Fruit fly (Drosophila melanogaster) whole organism, embryonic: ENCODE measurements around the gene Snx3.

Source experiments
- B-H1 ChIP-seq: fragments of 200-800 bp; sonication (Bioruptor generic); IDR thresholded peaks from 3 replicates; pipeline ENCODE4 v1.3.6; 2022; ENCODE audit warnings: missing biosample characterization, missing genetic modification characterization
- CG10267 ChIP-seq: fragments of 200-800 bp; sonication (Bioruptor generic); optimal IDR thresholded peaks from 2 replicates; lab custom pipeline; 2018; ENCODE audit warnings: missing biosample characterization, mild to moderate bottlenecking, missing genetic modification characterization, moderate library complexity
- CG10431 ChIP-seq: fragments of 200-800 bp; sonication (Bioruptor generic); optimal IDR thresholded peaks from 3 replicates; lab custom pipeline; 2018; ENCODE audit warnings: missing biosample characterization, mild to moderate bottlenecking, missing genetic modification characterization
- CG1233 ChIP-seq: fragments of 200-800 bp; sonication (Bioruptor generic); optimal IDR thresholded peaks from 4 replicates; lab custom pipeline; 2018; ENCODE audit warnings: missing biosample characterization, mild to moderate bottlenecking, missing genetic modification characterization
- CG15601 ChIP-seq: fragments of 200-800 bp; sonication (Bioruptor generic); optimal IDR thresholded peaks from 3 replicates; lab custom pipeline; 2019; ENCODE audit warnings: missing biosample characterization, mild to moderate bottlenecking, missing genetic modification characterization, moderate library complexity
- CG17829 ChIP-seq: fragments of 200-800 bp; optimal IDR thresholded peaks from 2 replicates; lab custom pipeline; 2019; ENCODE audit warnings: missing biosample characterization, mild to moderate bottlenecking, missing genetic modification characterization, moderate library complexity
- CG18764 ChIP-seq: fragments of 200-800 bp; sonication (Bioruptor generic); optimal IDR thresholded peaks from 3 replicates; lab custom pipeline; 2016; ENCODE audit warnings: missing biosample characterization, missing genetic modification characterization
- CG3847 ChIP-seq: fragments of 200-800 bp; sonication (Bioruptor generic); IDR thresholded peaks from 2 replicates; pipeline ENCODE4 v1.3.6; 2022; ENCODE audit warnings: missing biosample characterization, missing genetic modification characterization
- CG4424 ChIP-seq: fragments of 200-800 bp; sonication (Bioruptor generic); optimal IDR thresholded peaks from 3 replicates; lab custom pipeline; 2016; ENCODE audit warnings: missing biosample characterization, missing genetic modification characterization
- CG8281 ChIP-seq: fragments of 200-800 bp; sonication (Bioruptor generic); optimal IDR thresholded peaks from 2 replicates; lab custom pipeline; 2018; ENCODE audit warnings: missing biosample characterization, mild to moderate bottlenecking, missing genetic modification characterization, moderate library complexity
- CoRest ChIP-seq: fragments of 200-800 bp; sonication (Bioruptor generic); optimal IDR thresholded peaks from 3 replicates; lab custom pipeline; 2018; ENCODE audit warnings: missing biosample characterization, mild to moderate bottlenecking, missing genetic modification characterization, moderate library complexity
- Dll ChIP-seq: fragments of 200-800 bp; sonication (Bioruptor generic); IDR thresholded peaks from 4 replicates; pipeline ENCODE4 v1.3.6; 2022; ENCODE audit warnings: missing biosample characterization, missing genetic modification characterization; ENCODE audit not compliant: partially characterized antibody
- E2f1 ChIP-seq: fragments of 200-800 bp; sonication (Bioruptor generic); IDR thresholded peaks from 2 replicates; pipeline ENCODE4 v1.3.6; 2022; ENCODE audit warnings: missing biosample characterization, missing genetic modification characterization
- Ets65A ChIP-seq: fragments of 200-800 bp; sonication (Bioruptor generic); peaks from one replicate; lab custom pipeline; 2016; ENCODE audit warnings: missing biosample characterization, missing genetic modification characterization
- HmgZ ChIP-seq: fragments of 200-800 bp; sonication (Bioruptor generic); optimal IDR thresholded peaks from 2 replicates; lab custom pipeline; 2018; ENCODE audit warnings: missing biosample characterization, mild to moderate bottlenecking, missing genetic modification characterization
- MTF-1 ChIP-seq: fragments of 200-800 bp; sonication (Bioruptor generic); optimal IDR thresholded peaks from 2 replicates; lab custom pipeline; 2018; ENCODE audit warnings: missing biosample characterization, mild to moderate bottlenecking, missing genetic modification characterization, borderline replicate concordance
- Meics ChIP-seq: fragments of 200-800 bp; sonication (Bioruptor generic); optimal IDR thresholded peaks from 2 replicates; lab custom pipeline; 2017; ENCODE audit warnings: missing biosample characterization, mild to moderate bottlenecking, missing genetic modification characterization
- Myb ChIP-seq: fragments of 200-800 bp; sonication (Bioruptor generic); optimal IDR thresholded peaks from 2 replicates; lab custom pipeline; 2016; ENCODE audit warnings: missing biosample characterization, missing genetic modification characterization
- NC2β ChIP-seq: fragments of 200-800 bp; sonication (Bioruptor generic); optimal IDR thresholded peaks from 2 replicates; lab custom pipeline; 2016; ENCODE audit warnings: missing biosample characterization, missing genetic modification characterization
- NFAT ChIP-seq: fragments of 200-800 bp; sonication (Bioruptor generic); IDR thresholded peaks from 2 replicates; pipeline ENCODE4 v1.3.6; 2022; ENCODE audit warnings: missing biosample characterization, missing genetic modification characterization
- NfI ChIP-seq: fragments of 200-800 bp; sonication (Bioruptor generic); optimal IDR thresholded peaks from 3 replicates; lab custom pipeline; 2018; ENCODE audit warnings: missing biosample characterization, mild to moderate bottlenecking, missing genetic modification characterization, moderate library complexity
- Optix ChIP-seq: fragments of 200-800 bp; sonication (Bioruptor generic); IDR thresholded peaks from 3 replicates; pipeline ENCODE4 v1.3.6; 2022; ENCODE audit warnings: missing biosample characterization, missing genetic modification characterization
- Sry-β ChIP-seq: fragments of 200-800 bp; sonication (Bioruptor generic); optimal IDR thresholded peaks from 2 replicates; lab custom pipeline; 2018; ENCODE audit warnings: missing biosample characterization, mild to moderate bottlenecking, missing genetic modification characterization, moderate library complexity
- Sry-δ ChIP-seq: fragments of 200-800 bp; sonication (Bioruptor generic); optimal IDR thresholded peaks from 2 replicates; lab custom pipeline; 2016; ENCODE audit warnings: missing biosample characterization, missing genetic modification characterization
- Trl ChIP-seq, 3 experiments: fragments of >200 bp in 2 of 3; fragments of 200-800 bp in 1 of 3; sonication (Bioruptor generic) in 1 of 3; optimal IDR thresholded peaks; 2 replicates in 1 of 3; 3 replicates in 2 of 3; lab custom pipeline; 2016 to 2017; ENCODE audit warnings: missing biosample characterization in 1 of 3, missing genetic modification characterization in 1 of 3
- ab ChIP-seq: fragments of 200-800 bp; sonication (Bioruptor generic); optimal IDR thresholded peaks from 2 replicates; lab custom pipeline; 2016; ENCODE audit warnings: missing biosample characterization, missing genetic modification characterization
- amos ChIP-seq: fragments of 200-800 bp; sonication (Bioruptor generic); IDR thresholded peaks from 2 replicates; pipeline ENCODE4 v1.3.6; 2022; ENCODE audit warnings: missing biosample characterization, missing genetic modification characterization; ENCODE audit not compliant: partially characterized antibody
- ara ChIP-seq: fragments of 200-800 bp; sonication (Bioruptor generic); IDR thresholded peaks from 2 replicates; pipeline ENCODE4 v1.3.6; 2022; ENCODE audit warnings: missing biosample characterization, missing genetic modification characterization
- cad ChIP-seq: fragments of >200 bp; optimal IDR thresholded peaks from 2 replicates; lab custom pipeline; 2017; ENCODE audit warnings: missing biosample characterization, missing genetic modification characterization
- dmrt11E ChIP-seq: fragments of 200-800 bp; sonication (Bioruptor generic); optimal IDR thresholded peaks from 3 replicates; lab custom pipeline; 2018; ENCODE audit warnings: missing biosample characterization, mild to moderate bottlenecking, missing genetic modification characterization, moderate library complexity
- dpn ChIP-seq, 2 experiments: fragments of 200-800 bp; sonication (Bioruptor generic); optimal IDR thresholded peaks; 3 replicates each; lab custom pipeline; 2016; ENCODE audit warnings: missing biosample characterization in 2 of 2, missing genetic modification characterization in 2 of 2
- fd102C ChIP-seq: fragments of 200-800 bp; sonication (Bioruptor generic); optimal IDR thresholded peaks from 2 replicates; lab custom pipeline; 2018; ENCODE audit warnings: missing biosample characterization, mild to moderate bottlenecking, missing genetic modification characterization, moderate library complexity
- gt ChIP-seq: fragments of 200-800 bp; sonication (Bioruptor generic); IDR thresholded peaks from 2 replicates; pipeline ENCODE4 v1.3.6; 2022; ENCODE audit warnings: missing biosample characterization, missing genetic modification characterization
- inv ChIP-seq: fragments of 200-800 bp; sonication (Bioruptor generic); IDR thresholded peaks from 2 replicates; pipeline ENCODE4 v1.3.6; 2022; ENCODE audit warnings: missing biosample characterization, missing genetic modification characterization; ENCODE audit not compliant: partially characterized antibody
- kay ChIP-seq: fragments of 200-800 bp; sonication (Bioruptor generic); optimal IDR thresholded peaks from 2 replicates; lab custom pipeline; 2016; ENCODE audit warnings: missing biosample characterization, missing genetic modification characterization
- kni ChIP-seq: fragments of 200-800 bp; sonication (Bioruptor generic); optimal IDR thresholded peaks from 3 replicates; lab custom pipeline; 2017; ENCODE audit warnings: mild to moderate bottlenecking, missing biosample characterization, missing genetic modification reagents, missing genetic modification characterization
- org-1 ChIP-seq: fragments of 200-800 bp; sonication (Bioruptor generic); optimal IDR thresholded peaks from 2 replicates; lab custom pipeline; 2017; ENCODE audit warnings: missing biosample characterization, missing genetic modification characterization
- phol ChIP-seq: fragments of 200-800 bp; sonication (Bioruptor generic); optimal IDR thresholded peaks from 3 replicates; lab custom pipeline; 2018; ENCODE audit warnings: missing biosample characterization, mild to moderate bottlenecking, missing genetic modification characterization, moderate library complexity
- pnt ChIP-seq: fragments of 200-800 bp; sonication (Bioruptor generic); optimal IDR thresholded peaks from 3 replicates; lab custom pipeline; 2016; ENCODE audit warnings: missing biosample characterization, missing genetic modification characterization
- prd ChIP-seq, 3 experiments: fragments of >200 bp in 2 of 3; fragments of 200-800 bp in 1 of 3; sonication (Bioruptor generic) in 1 of 3; optimal IDR thresholded peaks in 2 of 3; IDR thresholded peaks in 1 of 3; 2 replicates in 2 of 3; 3 replicates in 1 of 3; pipeline versions ENCODE4 v1.3.6 to Lab custom; 2017 to 2022; ENCODE audit warnings: missing biosample characterization in 1 of 3, missing genetic modification characterization in 1 of 3
- pzg ChIP-seq: fragments of 200-800 bp; sonication (Bioruptor generic); optimal IDR thresholded peaks from 3 replicates; lab custom pipeline; 2018; ENCODE audit warnings: missing biosample characterization, mild to moderate bottlenecking, missing genetic modification characterization, moderate library complexity
- rib ChIP-seq: fragments of 200-800 bp; sonication (Bioruptor generic); IDR thresholded peaks from 2 replicates; pipeline ENCODE4 v1.3.6; 2022; ENCODE audit warnings: missing biosample characterization, missing genetic modification characterization
- scrt ChIP-seq: fragments of 200-800 bp; sonication (Bioruptor generic); optimal IDR thresholded peaks from 2 replicates; lab custom pipeline; 2018; ENCODE audit warnings: missing biosample characterization, mild to moderate bottlenecking, missing genetic modification characterization, moderate library complexity
- slp2 ChIP-seq: fragments of 200-800 bp; sonication (Bioruptor generic); optimal IDR thresholded peaks from 2 replicates; lab custom pipeline; 2016; ENCODE audit warnings: missing biosample characterization, missing genetic modification characterization
- sna ChIP-seq: fragments of 200-800 bp; sonication (Bioruptor generic); IDR thresholded peaks from 2 replicates; pipeline ENCODE4 v1.3.6; 2022; ENCODE audit warnings: missing biosample characterization, missing genetic modification characterization; ENCODE audit not compliant: partially characterized antibody
- stwl ChIP-seq: fragments of 200-800 bp; sonication (Bioruptor generic); optimal IDR thresholded peaks from 3 replicates; lab custom pipeline; 2018; ENCODE audit warnings: missing biosample characterization, mild to moderate bottlenecking, missing genetic modification characterization, moderate library complexity
- trem ChIP-seq: fragments of 200-800 bp; optimal IDR thresholded peaks from 3 replicates; lab custom pipeline; 2019; ENCODE audit warnings: missing biosample characterization, mild to moderate bottlenecking, missing genetic modification characterization, moderate library complexity
- unpg ChIP-seq: fragments of 200-800 bp; sonication (Bioruptor generic); optimal IDR thresholded peaks from 3 replicates; lab custom pipeline; 2018; ENCODE audit warnings: missing biosample characterization, mild to moderate bottlenecking, missing genetic modification characterization, moderate library complexity
- wdn ChIP-seq: fragments of 200-800 bp; sonication (Bioruptor generic); IDR thresholded peaks from 2 replicates; pipeline ENCODE4 v1.3.6; 2022; ENCODE audit warnings: missing biosample characterization, missing genetic modification characterization
- z ChIP-seq: fragments of 200-800 bp; sonication (Bioruptor generic); IDR thresholded peaks from 3 replicates; pipeline ENCODE4 v1.3.6; 2022; ENCODE audit warnings: missing biosample characterization, missing genetic modification characterization

The Snx3 gene

DNA sequence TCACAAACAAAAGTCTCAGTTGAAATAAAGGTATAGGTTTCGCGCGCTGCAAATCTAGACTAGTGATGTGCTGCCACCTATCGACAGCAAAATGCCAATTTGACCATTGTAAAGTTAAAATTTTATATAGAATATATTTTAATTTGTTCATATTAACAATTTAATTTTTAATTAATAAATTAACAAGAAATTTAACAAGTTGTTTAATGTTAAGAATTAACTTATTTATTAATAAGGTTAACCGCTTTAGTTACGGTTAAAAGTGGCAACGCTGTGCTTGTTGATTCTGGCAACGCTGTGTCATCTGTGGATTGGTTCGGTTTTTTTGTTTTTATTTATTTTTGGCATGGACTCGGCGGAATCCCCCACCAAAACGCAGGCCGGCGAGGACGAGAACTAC lies 2.5 kb downstream of the Snx3 start, which contains the start of gene Not10 (continued):
- TF ChIP-seq ab (GFP tag; lab: Kevin White, UChicago), result no peak
- no peak for TF ChIP-seq rib (GFP tag; lab: Robert Waterston, UW)
- TF ChIP-seq inv (GFP tag; lab: Robert Waterston, UW), result peak; percentile 61
- no peak for TF ChIP-seq gt
- TF ChIP-seq cad (GFP tag; lab: Kevin White, UChicago), result no peak
- TF ChIP-seq sna (GFP tag; lab: Robert Waterston, UW), result peak; percentile 76; the same call in 1 of the 2 replicates
- peak; percentile 86 for TF ChIP-seq Dll (GFP tag; lab: Robert Waterston, UW)
- peak; percentile 23; the same call in 1 of the 2 replicates for TF ChIP-seq E2f1
- no peak for TF ChIP-seq scrt (GFP tag; lab: Kevin White, UChicago)
- no peak for TF ChIP-seq CG10431 (GFP tag; lab: Kevin White, UChicago)
- TF ChIP-seq CG8281 (tag; lab: Kevin White, UChicago), result no peak
- TF ChIP-seq ara (GFP tag; lab: Robert Waterston, UW), result no peak
- TF ChIP-seq dmrt11E (tag; lab: Kevin White, UChicago), result no peak
- peak; percentile 62 for TF ChIP-seq CG17829 (tag; lab: Kevin White, UChicago)
- peak; percentile 59 for TF ChIP-seq Sry-δ (GFP tag; lab: Kevin White, UChicago)
- peak; percentile 14 for TF ChIP-seq kay (GFP tag; lab: Kevin White, UChicago)
- no peak for TF ChIP-seq org-1 (GFP tag; lab: Kevin White, UChicago)
- TF ChIP-seq CG18764 (GFP tag; lab: Kevin White, UChicago), result peak; percentile 27
- peak; percentile 27 for TF ChIP-seq Meics (GFP tag; lab: Kevin White, UChicago)
- TF ChIP-seq CG15601 (tag; lab: Kevin White, UChicago), result peak; percentile 65
- no peak for TF ChIP-seq Sry-β (GFP tag; lab: Kevin White, UChicago)
- peak; percentile 66 for TF ChIP-seq amos
- TF ChIP-seq CoRest (tag; lab: Kevin White, UChicago), result peak; percentile 69
- TF ChIP-seq unpg (GFP tag; lab: Kevin White, UChicago), result no peak
- peak in 1 of 2 experiments; percentile 45 for TF ChIP-seq dpn (GFP tag; optimal IDR thresholded peaks at IDR 0.05; lab: Kevin White, UChicago)
- TF ChIP-seq pzg (GFP tag; lab: Kevin White, UChicago), result peak; percentile 45
- TF ChIP-seq CG3847 (GFP tag; lab: Robert Waterston, UW), result peak; percentile 64
- TF ChIP-seq MTF-1 (GFP tag; lab: Kevin White, UChicago), result no peak
- no peak for TF ChIP-seq Optix (GFP tag; lab: Robert Waterston, UW)
- TF ChIP-seq prd (optimal IDR thresholded peaks at IDR 0.05; lab: Kevin White, UChicago), result no peak
- TF ChIP-seq prd (GFP tag; IDR thresholded peaks at IDR 0.05; lab: Robert Waterston, UW), result peak; percentile 60
- TF ChIP-seq stwl (tag; lab: Kevin White, UChicago), result peak; percentile 55
- peak; percentile 35 for TF ChIP-seq HmgZ
- no peak for TF ChIP-seq NC2β
- TF ChIP-seq NFAT (GFP tag; lab: Robert Waterston, UW), result no peak
- peak; percentile 48 for TF ChIP-seq NfI (GFP tag; lab: Kevin White, UChicago)
- TF ChIP-seq z, result no peak
- TF ChIP-seq pnt (GFP tag; lab: Kevin White, UChicago), result no peak
- TF ChIP-seq CG4424, result peak; percentile 31
- peak; percentile 73 for TF ChIP-seq trem (tag; lab: Kevin White, UChicago)
- no peak for TF ChIP-seq CG1233
- TF ChIP-seq Trl (optimal IDR thresholded peaks at IDR 0.05; lab: Kevin White, UChicago), result no peak
- TF ChIP-seq Trl (GFP tag; optimal IDR thresholded peaks at IDR 0.05; lab: Kevin White, UChicago), result no peak
- TF ChIP-seq wdn (GFP tag; lab: Robert Waterston, UW), result no peak
- TF ChIP-seq B-H1 (GFP tag; lab: Robert Waterston, UW), result no peak
- no peak for TF ChIP-seq Myb
- no peak for TF ChIP-seq kni (GFP tag; lab: Kevin White, UChicago)
- no peak for TF ChIP-seq fd102C (GFP tag; lab: Kevin White, UChicago)
- TF ChIP-seq slp2 (GFP tag; lab: Kevin White, UChicago), result no peak
- TF ChIP-seq phol (tag; lab: Kevin White, UChicago), result peak; percentile 62
- peak; percentile 79 for TF ChIP-seq CG10267 (tag; lab: Kevin White, UChicago)
- TF ChIP-seq Ets65A (GFP tag; lab: Kevin White, UChicago), result no peak
